Worm (Caenorhabditis elegans): ENCODE data around the gene unc-97.

- TF ChIP-seq tbx-11 (GFP tag; IDR thresholded peaks at IDR 0.05), result no peak
- TF ChIP-seq pes-1 (GFP tag; IDR thresholded peaks at IDR 0.05), result no peak
- TF ChIP-seq ceh-36 (tag; optimal IDR thresholded peaks at IDR 0.05), result no peak
- no peak for TF ChIP-seq flt-1 (GFP tag; IDR thresholded peaks at IDR 0.05)
- TF ChIP-seq scrt-1 (GFP tag; IDR thresholded peaks at IDR 0.05), result no peak
- no peak for TF ChIP-seq ama-1 (optimal IDR thresholded peaks at IDR 0.05)
- no peak for TF ChIP-seq ceh-13 (GFP tag; optimal IDR thresholded peaks at IDR 0.05)
- no peak for TF ChIP-seq tra-4 (tag; optimal IDR thresholded peaks at IDR 0.05)
- no peak for TF ChIP-seq F13C5.2 (tag; optimal IDR thresholded peaks at IDR 0.05)
- TF ChIP-seq hnd-1 (tag; optimal IDR thresholded peaks at IDR 0.05), result no peak
- no peak for TF ChIP-seq hmbx-1 (tag; optimal IDR thresholded peaks at IDR 0.05)
Observed at ce11 chrX:5639562-5639961, 46.6 kb downstream of the unc-97 start.
